Fruit fly (Drosophila melanogaster) Kc167 (cell line): Measurements from ENCODE around the gene RpS28a.

Experiments
- Myc ChIP-seq: fragments of >200 bp; optimal IDR thresholded peaks from 2 replicates; lab custom pipeline; 2017; ENCODE audit warnings: missing external identifiers
- Sin3A ChIP-seq: fragments of >200 bp; optimal IDR thresholded peaks from 2 replicates; lab custom pipeline; 2018; ENCODE audit warnings: missing external identifiers
- h ChIP-seq: fragments of >200 bp; optimal IDR thresholded peaks from 3 replicates; lab custom pipeline; 2018; ENCODE audit warnings: missing external identifiers
- insv ChIP-seq: fragments of >200 bp; optimal IDR thresholded peaks from 3 replicates; lab custom pipeline; 2018; ENCODE audit warnings: missing external identifiers
- psq ChIP-seq: fragments of >200 bp; optimal IDR thresholded peaks from 2 replicates; lab custom pipeline; 2017; ENCODE audit warnings: missing external identifiers
- ttk ChIP-seq: sonication (Bioruptor generic); optimal IDR thresholded peaks from 2 replicates; lab custom pipeline; 2017; ENCODE audit warnings: missing external identifiers

The RpS28a gene

dm6 chr3R:29978595-29978994, 43.9 kb downstream of the RpS28a start:
- no peak for TF ChIP-seq h
- no peak for TF ChIP-seq Myc
- TF ChIP-seq psq (lab: Kevin White, UChicago), result no peak
- no peak for TF ChIP-seq insv (lab: Kevin White, UChicago)
- TF ChIP-seq ttk (lab: Kevin White, UChicago), result no peak
- TF ChIP-seq Sin3A, result no peak
